Worm (Caenorhabditis elegans): ENCODE measurements around the gene F47C12.6.

ce11 chrIV:3995384-3995783, 2.2 kb upstream of the F47C12.6 start, which contains the start of gene F47C12.7:
- TF ChIP-seq nhr-77 (tag; optimal IDR thresholded peaks at IDR 0.05) (no peak), ama-1 (optimal IDR thresholded peaks at IDR 0.05) (no peak), mab-5 (tag; optimal IDR thresholded peaks at IDR 0.05) (no peak)

Measured in whole organism, L2 larva.